Worm (Caenorhabditis elegans): Measurements from ENCODE around the gene gap-2.
"Not testable (repeated sequence)": the region's sequence is repeated elsewhere in the genome, so short reads cannot be mapped to it uniquely, and the experiment has no call there.

gap-2 gene

ce11 chrX:9452483-9453198 lies 19.6 kb upstream of the gap-2 start, which contains the start of gene ZK899.3:
Gene ZK899.3 (plus strand): TSS chrX:9453148.
- TF ChIP-seq cog-1 (tag; optimal IDR thresholded peaks at IDR 0.05): no peak

- TF ChIP-seq T22C8.4 (GFP tag; IDR thresholded peaks at IDR 0.05) (no peak), tab-1 (GFP tag; IDR thresholded peaks at IDR 0.05) (no peak), klf-2 (GFP tag; conservative IDR thresholded peaks at IDR 0.05) (no peak), ztf-23 (GFP tag; IDR thresholded peaks at IDR 0.05) (no peak), ztf-29 (GFP tag; IDR thresholded peaks at IDR 0.05) (no peak), cog-1 (tag; optimal IDR thresholded peaks at IDR 0.05) (no peak), flt-1 (GFP tag; IDR thresholded peaks at IDR 0.05) (no peak)
Observed at ce11 chrX:9456579-9456978, 15.7 kb upstream of the gap-2 start.

ce11 chrX:9458142-9458541 lies 14.1 kb upstream of the gap-2 start, which contains the start of gene tba-8:
Gene tba-8 (minus strand): TSS chrX:9458348.
- TF ChIP-seq klf-2 (GFP tag; conservative IDR thresholded peaks at IDR 0.05) (no peak), ref-1 (GFP tag; conservative IDR thresholded peaks at IDR 0.05) (no peak), med-1 (GFP tag; optimal IDR thresholded peaks at IDR 0.05; ENCODE audit: insufficient read depth) (no peak), ztf-29 (GFP tag; IDR thresholded peaks at IDR 0.05) (no peak), cog-1 (tag; optimal IDR thresholded peaks at IDR 0.05) (no peak), flt-1 (GFP tag; IDR thresholded peaks at IDR 0.05) (no peak), tab-1 (GFP tag; IDR thresholded peaks at IDR 0.05) (no peak), ztf-23 (GFP tag; IDR thresholded peaks at IDR 0.05) (no peak), T22C8.4 (GFP tag; IDR thresholded peaks at IDR 0.05) (no peak)

- TF ChIP-seq ref-1 (GFP tag; conservative IDR thresholded peaks at IDR 0.05); T22C8.4 (GFP tag; IDR thresholded peaks at IDR 0.05); ztf-23 (GFP tag; IDR thresholded peaks at IDR 0.05): not testable (repeated sequence)
Observed at ce11 chrX:9460834-9461233, 11.4 kb upstream of the gap-2 start, which contains the start of gene ZK899.5. Gene ZK899.5 (minus strand): TSS chrX:9460934.

ce11 chrX:9463045-9463444 lies 9.2 kb upstream of the gap-2 start, which contains the start of gene ZK899.6:
Gene ZK899.6 (plus strand): TSS chrX:9463345.
- not testable (repeated sequence) for TF ChIP-seq ztf-29 (GFP tag; IDR thresholded peaks at IDR 0.05); ref-1 (GFP tag; conservative IDR thresholded peaks at IDR 0.05); ztf-23 (GFP tag; IDR thresholded peaks at IDR 0.05)

ce11 chrX:9465722-9466132 lies 6.5 kb upstream of the gap-2 start:
- TF ChIP-seq T22C8.4 (GFP tag; IDR thresholded peaks at IDR 0.05): peak; percentile 98
- TF ChIP-seq cog-1 (tag; optimal IDR thresholded peaks at IDR 0.05): peak; percentile 97
- TF ChIP-seq flt-1 (GFP tag; IDR thresholded peaks at IDR 0.05): peak; percentile 70; the same call in 1 of the 2 replicates
- no peak for TF ChIP-seq ztf-29 (GFP tag; IDR thresholded peaks at IDR 0.05)
- peak; percentile 79 for TF ChIP-seq ztf-23 (GFP tag; IDR thresholded peaks at IDR 0.05)

ce11 chrX:9467573-9467972 lies 4.7 kb upstream of the gap-2 start:
- TF ChIP-seq T22C8.4 (GFP tag; IDR thresholded peaks at IDR 0.05): peak; percentile 91
- TF ChIP-seq klf-2 (GFP tag; conservative IDR thresholded peaks at IDR 0.05): peak; percentile 90
- peak; percentile 94 for TF ChIP-seq tab-1 (GFP tag; IDR thresholded peaks at IDR 0.05)
- TF ChIP-seq cog-1 (tag; optimal IDR thresholded peaks at IDR 0.05): peak; percentile 84
- TF ChIP-seq flt-1 (GFP tag; IDR thresholded peaks at IDR 0.05): peak; percentile 97
- TF ChIP-seq ztf-29 (GFP tag; IDR thresholded peaks at IDR 0.05): peak; percentile 92
- peak; percentile 87 for TF ChIP-seq ref-1 (GFP tag; conservative IDR thresholded peaks at IDR 0.05)
- TF ChIP-seq ztf-23 (GFP tag; IDR thresholded peaks at IDR 0.05): peak; percentile 94
- peak; percentile 75 for TF ChIP-seq med-1 (GFP tag; optimal IDR thresholded peaks at IDR 0.05; ENCODE audit: insufficient read depth)

ce11 chrX:9476752-9477151 lies 4.5 kb downstream of the gap-2 start:
- TF ChIP-seq med-1 (GFP tag; optimal IDR thresholded peaks at IDR 0.05; ENCODE audit: insufficient read depth) (no peak), ztf-29 (GFP tag; IDR thresholded peaks at IDR 0.05) (no peak), cog-1 (tag; optimal IDR thresholded peaks at IDR 0.05) (no peak), klf-2 (GFP tag; conservative IDR thresholded peaks at IDR 0.05) (no peak), T22C8.4 (GFP tag; IDR thresholded peaks at IDR 0.05) (no peak), tab-1 (GFP tag; IDR thresholded peaks at IDR 0.05) (no peak), ztf-23 (GFP tag; IDR thresholded peaks at IDR 0.05) (no peak), flt-1 (GFP tag; IDR thresholded peaks at IDR 0.05) (no peak)

ce11 chrX:9483754-9484153 lies 11.5 kb downstream of the gap-2 start:
- no peak for TF ChIP-seq tab-1 (GFP tag; IDR thresholded peaks at IDR 0.05)
- no peak for TF ChIP-seq flt-1 (GFP tag; IDR thresholded peaks at IDR 0.05)
- TF ChIP-seq cog-1 (tag; optimal IDR thresholded peaks at IDR 0.05): no peak
- no peak for TF ChIP-seq klf-2 (GFP tag; conservative IDR thresholded peaks at IDR 0.05)
- TF ChIP-seq ztf-29 (GFP tag; IDR thresholded peaks at IDR 0.05): no peak

ce11 chrX:9486160-9486559 lies 13.9 kb downstream of the gap-2 start:
- TF ChIP-seq klf-2 (GFP tag; conservative IDR thresholded peaks at IDR 0.05): no peak

- TF ChIP-seq cog-1 (tag; optimal IDR thresholded peaks at IDR 0.05) (no peak), ztf-29 (GFP tag; IDR thresholded peaks at IDR 0.05) (no peak), klf-2 (GFP tag; conservative IDR thresholded peaks at IDR 0.05) (no peak), flt-1 (GFP tag; IDR thresholded peaks at IDR 0.05) (no peak), tab-1 (GFP tag; IDR thresholded peaks at IDR 0.05) (no peak), med-1 (GFP tag; optimal IDR thresholded peaks at IDR 0.05; ENCODE audit: insufficient read depth) (no peak), T22C8.4 (GFP tag; IDR thresholded peaks at IDR 0.05) (no peak), ztf-23 (GFP tag; IDR thresholded peaks at IDR 0.05) (no peak), ref-1 (GFP tag; conservative IDR thresholded peaks at IDR 0.05) (no peak)
Observed at ce11 chrX:9489578-9489977, 17.3 kb downstream of the gap-2 start.

Measured in whole organism, midembryonic.